Comparison of ENCODE assay signal across 2 worm cellular contexts in genomic region chrIII:10037150-10037549, ce11.
A peak's percentile ranks its signal among the peaks of the same experiment; 100 is the strongest.
TF ChIP-seq lines count a peak whose summit lies in the region.

Gene M04D8.7 (plus strand): TSS chrIII:10037450.

TF ChIP-seq in whole organism, L1 larva, 84 proteins besides CTCF, POLR2A, EP300 and RAD21:
- TF ChIP-seq nhr-71 (tag; optimal IDR thresholded peaks at IDR 0.05; lab: Kevin White, UChicago), result peak; percentile 12
- no peak for TF ChIP-seq unc-62 (GFP tag; optimal IDR thresholded peaks at IDR 0.05; lab: Kevin White, UChicago)
- TF ChIP-seq fkh-8 (tag; optimal IDR thresholded peaks at IDR 0.05; lab: Kevin White, UChicago), result peak; percentile 41

TF ChIP-seq in whole organism, L3 larva, 47 proteins besides CTCF, POLR2A, EP300 and RAD21:
- TF ChIP-seq skn-1 (tag; optimal IDR thresholded peaks at IDR 0.05; lab: Kevin White, UChicago), result no peak
- peak; percentile 1 for TF ChIP-seq fkh-10 (GFP tag; optimal IDR thresholded peaks at IDR 0.05; lab: Kevin White, UChicago)
- no peak for TF ChIP-seq elt-1 (tag; optimal IDR thresholded peaks at IDR 0.05; lab: Kevin White, UChicago)
- TF ChIP-seq nhr-23 (tag; optimal IDR thresholded peaks at IDR 0.05; lab: Kevin White, UChicago), result no peak
- TF ChIP-seq nfya-1 (tag; optimal IDR thresholded peaks at IDR 0.05; lab: Kevin White, UChicago; ENCODE audit: insufficient read depth), result no peak
- no peak for TF ChIP-seq nhr-43 (tag; optimal IDR thresholded peaks at IDR 0.05; lab: Kevin White, UChicago; ENCODE audit: poor library complexity, severe bottlenecking)
- no peak for TF ChIP-seq nhr-76 (tag; optimal IDR thresholded peaks at IDR 0.05; lab: Kevin White, UChicago)
- no peak for TF ChIP-seq ztf-4 (tag; optimal IDR thresholded peaks at IDR 0.05; lab: Kevin White, UChicago)

Comparison
In these comparisons a context has a peak if more than half of its experiments do, and no peak if none do; other contexts are left out.
1. Of the 26 proteins assayed by ChIP-seq in both whole organism, L1 larva and whole organism, L3 larva: peak only in whole organism, L1 larva: none; only in whole organism, L3 larva: fkh-10; in both: none; in neither: 25.